Fruit fly (Drosophila melanogaster) whole organism: Measurements from ENCODE around the gene CG14551.

Experiments used
- CG8478 ChIP-seq: fragments of >200 bp; optimal IDR thresholded peaks from 2 replicates; lab custom pipeline; 2018; ENCODE audit warnings: inconsistent platforms
- Dll ChIP-seq: fragments of >200 bp; optimal IDR thresholded peaks from 2 replicates; lab custom pipeline; 2017
- EcR ChIP-seq, 2 experiments: fragments of >200 bp; optimal IDR thresholded peaks; 2 replicates each; lab custom pipeline; 2017; ENCODE audit warnings: missing biosample characterization in 2 of 2, missing genetic modification characterization in 2 of 2, missing genetic modification reagents in 2 of 2
- pan ChIP-seq: fragments of >200 bp; optimal IDR thresholded peaks from 2 replicates; lab custom pipeline; 2017
- psq ChIP-seq: fragments of >200 bp; optimal IDR thresholded peaks from 2 replicates; lab custom pipeline; 2017
- usp ChIP-seq: fragments of >200 bp; optimal IDR thresholded peaks from 2 replicates; lab custom pipeline; 2017; ENCODE audit warnings: missing biosample characterization, missing genetic modification characterization, mixed read lengths

CG14551 gene

dm6 chr3R:26013664-26013948, 49.2 kb downstream of the CG14551 start:
- TF ChIP-seq usp (GFP tag; lab: Kevin White, UChicago) (no peak), psq (lab: Kevin White, UChicago) (no peak), Dll (lab: Kevin White, UChicago) (no peak), EcR (GFP tag; optimal IDR thresholded peaks at IDR 0.05; lab: Kevin White, UChicago) (no peak), CG8478 (lab: Kevin White, UChicago) (no peak), pan (lab: Kevin White, UChicago) (no peak)

dm6 chr3R:26012801-26013663, 49.8 kb downstream of the CG14551 start:
- TF ChIP-seq pan (lab: Kevin White, UChicago) (no peak), EcR (GFP tag; optimal IDR thresholded peaks at IDR 0.05; lab: Kevin White, UChicago) (peak in 1 of 2 experiments; percentile 30), psq (lab: Kevin White, UChicago) (no peak), Dll (lab: Kevin White, UChicago) (no peak), CG8478 (lab: Kevin White, UChicago) (no peak)

dm6 chr3R:26012288-26012687, 50.5 kb downstream of the CG14551 start:
- TF ChIP-seq EcR (GFP tag; optimal IDR thresholded peaks at IDR 0.05; lab: Kevin White, UChicago) (no peak), usp (GFP tag; lab: Kevin White, UChicago) (no peak), CG8478 (lab: Kevin White, UChicago) (no peak), psq (lab: Kevin White, UChicago) (no peak), Dll (lab: Kevin White, UChicago) (no peak), pan (lab: Kevin White, UChicago) (no peak)

- TF ChIP-seq usp (GFP tag; lab: Kevin White, UChicago): no peak
- TF ChIP-seq psq (lab: Kevin White, UChicago): no peak
- no peak for TF ChIP-seq Dll (lab: Kevin White, UChicago)
- no peak for TF ChIP-seq pan (lab: Kevin White, UChicago)
- TF ChIP-seq CG8478 (lab: Kevin White, UChicago): no peak
- no peak for TF ChIP-seq EcR (GFP tag; optimal IDR thresholded peaks at IDR 0.05; lab: Kevin White, UChicago)
Measured at dm6 chr3R:26011542-26011941, 51.3 kb downstream of the CG14551 start.
